1 fruit fly cellular context compared by ENCODE assay signal in genomic region chr3R:21184373-21185132, dm6.
A peak's percentile ranks its signal among the peaks of the same experiment; 100 is the strongest.
TF ChIP-seq lines count a peak whose summit lies in the region.

No protein-coding gene starts in this region.

TF ChIP-seq in whole organism, embryonic, 481 proteins besides CTCF, POLR2A, EP300 and RAD21 (continued from another document and continues in another):
- peak; percentile 69 for TF ChIP-seq ind (GFP tag; optimal IDR thresholded peaks at IDR 0.05; lab: Kevin White, UChicago)
- TF ChIP-seq nerfin-1 (tag; optimal IDR thresholded peaks at IDR 0.05; lab: Kevin White, UChicago), result peak; percentile 61
- no peak for TF ChIP-seq Hmx (GFP tag; optimal IDR thresholded peaks at IDR 0.05; lab: Kevin White, UChicago)
- no peak for TF ChIP-seq CG3995 (GFP tag; optimal IDR thresholded peaks at IDR 0.05; lab: Kevin White, UChicago)
- TF ChIP-seq lmd (GFP tag; IDR thresholded peaks at IDR 0.05; lab: Robert Waterston, UW), result peak; percentile 73
- TF ChIP-seq oc (tag; optimal IDR thresholded peaks at IDR 0.05; lab: Kevin White, UChicago), result no peak
- TF ChIP-seq CG11560 (tag; IDR thresholded peaks at IDR 0.05; lab: Robert Waterston, UW), result no peak; the same call in 2 of the 3 replicates
- no peak for TF ChIP-seq pros (GFP tag; optimal IDR thresholded peaks at IDR 0.05; lab: Kevin White, UChicago)
- no peak for TF ChIP-seq trh (GFP tag; optimal IDR thresholded peaks at IDR 0.05; lab: Kevin White, UChicago)
- TF ChIP-seq dysf (GFP tag; IDR thresholded peaks at IDR 0.05; lab: Robert Waterston, UW), result peak; percentile 73
- TF ChIP-seq Abd-B (GFP tag; optimal IDR thresholded peaks at IDR 0.05; lab: Kevin White, UChicago), result peak; percentile 55
- peak; percentile 55 for TF ChIP-seq fd96Cb (tag; optimal IDR thresholded peaks at IDR 0.05; lab: Kevin White, UChicago)
- no peak for TF ChIP-seq CG6175 (GFP tag; IDR thresholded peaks at IDR 0.05; lab: Robert Waterston, UW)
- peak; percentile 71 for TF ChIP-seq CG4820 (GFP tag; optimal IDR thresholded peaks at IDR 0.05; lab: Kevin White, UChicago)
- peak; percentile 70 for TF ChIP-seq HmgD (GFP tag; optimal IDR thresholded peaks at IDR 0.05; lab: Kevin White, UChicago)
- TF ChIP-seq fu2 (GFP tag; optimal IDR thresholded peaks at IDR 0.05; lab: Kevin White, UChicago), result peak; percentile 68
- peak; percentile 37 for TF ChIP-seq CG2116 (GFP tag; optimal IDR thresholded peaks at IDR 0.05; lab: Kevin White, UChicago)
- TF ChIP-seq ssp (GFP tag; IDR thresholded peaks at IDR 0.05; lab: Robert Waterston, UW), result peak; percentile 43
- peak; percentile 80 for TF ChIP-seq CG34422 (GFP tag; IDR thresholded peaks at IDR 0.05; lab: Robert Waterston, UW)
- no peak for TF ChIP-seq CG7745 (tag; optimal IDR thresholded peaks at IDR 0.05; lab: Kevin White, UChicago)
- TF ChIP-seq Xbp1 (GFP tag; optimal IDR thresholded peaks at IDR 0.05; lab: Kevin White, UChicago), result peak; percentile 87
- peak; percentile 49 for TF ChIP-seq CG3838 (GFP tag; optimal IDR thresholded peaks at IDR 0.05; lab: Kevin White, UChicago)
- TF ChIP-seq Fer2 (tag; optimal IDR thresholded peaks at IDR 0.05; lab: Kevin White, UChicago), result peak; percentile 28
- TF ChIP-seq Vsx1 (GFP tag; optimal IDR thresholded peaks at IDR 0.05; lab: Kevin White, UChicago), result peak; percentile 22
- TF ChIP-seq stc (GFP tag; IDR thresholded peaks at IDR 0.05; lab: Robert Waterston, UW), result 0 out of 2 replicates have a peak, but pooled peaks have one; percentile 44
- TF ChIP-seq PHDP (tag; optimal IDR thresholded peaks at IDR 0.05; lab: Kevin White, UChicago), result peak; percentile 76
- peak; percentile 64 for TF ChIP-seq CG9437 (GFP tag; optimal IDR thresholded peaks at IDR 0.05; lab: Kevin White, UChicago)
- peak; percentile 54 for TF ChIP-seq CG10267 (tag; optimal IDR thresholded peaks at IDR 0.05; lab: Kevin White, UChicago)
- no peak for TF ChIP-seq rib (GFP tag; IDR thresholded peaks at IDR 0.05; lab: Robert Waterston, UW)
- peak; percentile 50; the same call in 1 of the 2 replicates for TF ChIP-seq gsb (GFP tag; IDR thresholded peaks at IDR 0.05; lab: Robert Waterston, UW)
- peak; percentile 62 for TF ChIP-seq CG1647 (GFP tag; optimal IDR thresholded peaks at IDR 0.05; lab: Kevin White, UChicago)
- peak; percentile 66 for TF ChIP-seq tgo (GFP tag; IDR thresholded peaks at IDR 0.05; lab: Robert Waterston, UW)
- no peak for TF ChIP-seq Ravus (GFP tag; IDR thresholded peaks at IDR 0.05; lab: Robert Waterston, UW)
- peak; percentile 67 for TF ChIP-seq CG12071 (GFP tag; optimal IDR thresholded peaks at IDR 0.05; lab: Kevin White, UChicago)
- TF ChIP-seq Atf3 (GFP tag; optimal IDR thresholded peaks at IDR 0.05; lab: Kevin White, UChicago), result peak; percentile 68
- peak; percentile 50 for TF ChIP-seq CG31388 (GFP tag; optimal IDR thresholded peaks at IDR 0.05; lab: Kevin White, UChicago)
- TF ChIP-seq CG14860 (GFP tag; IDR thresholded peaks at IDR 0.05; lab: Robert Waterston, UW; ENCODE audit: partially characterized antibody), result no peak
- peak; percentile 70 for TF ChIP-seq CG30431 (GFP tag; optimal IDR thresholded peaks at IDR 0.05; lab: Kevin White, UChicago)
- TF ChIP-seq E2f2 (GFP tag; IDR thresholded peaks at IDR 0.05; lab: Robert Waterston, UW), result peak; percentile 96
- peak; percentile 83 for TF ChIP-seq HmgZ (tag; optimal IDR thresholded peaks at IDR 0.05; lab: Kevin White, UChicago)
- TF ChIP-seq CG8290 (GFP tag; optimal IDR thresholded peaks at IDR 0.05; lab: Kevin White, UChicago), result peak; percentile 72
- TF ChIP-seq CG8290 (tag; optimal IDR thresholded peaks at IDR 0.05; lab: Kevin White, UChicago), result peak; percentile 41 to 86
- peak; percentile 68 for TF ChIP-seq psq (GFP tag; optimal IDR thresholded peaks at IDR 0.05; lab: Kevin White, UChicago)
- peak; percentile 64 for TF ChIP-seq CG3163 (GFP tag; optimal IDR thresholded peaks at IDR 0.05; lab: Kevin White, UChicago)
- peak; percentile 81 for TF ChIP-seq CG13424 (tag; optimal IDR thresholded peaks at IDR 0.05; lab: Kevin White, UChicago)
- peak; percentile 26 for TF ChIP-seq twi (tag; optimal IDR thresholded peaks at IDR 0.05; lab: Kevin White, UChicago)
- TF ChIP-seq sug (tag; optimal IDR thresholded peaks at IDR 0.05; lab: Kevin White, UChicago), result peak; percentile 68
- TF ChIP-seq H2.0 (GFP tag; IDR thresholded peaks at IDR 0.05; lab: Robert Waterston, UW), result peak; percentile 57; the same call in 1 of the 2 replicates
- peak; percentile 60; the same call in 2 of the 3 replicates for TF ChIP-seq CG17361 (GFP tag; IDR thresholded peaks at IDR 0.05; lab: Robert Waterston, UW)
- peak; percentile 66 for TF ChIP-seq CG14014 (GFP tag; IDR thresholded peaks at IDR 0.05; lab: Robert Waterston, UW)
- peak; percentile 79 for TF ChIP-seq Optix (GFP tag; IDR thresholded peaks at IDR 0.05; lab: Robert Waterston, UW)
- TF ChIP-seq BtbVII (GFP tag; optimal IDR thresholded peaks at IDR 0.05; lab: Kevin White, UChicago), result peak; percentile 64
- TF ChIP-seq prd (optimal IDR thresholded peaks at IDR 0.05; lab: Kevin White, UChicago), result no peak
- TF ChIP-seq prd (GFP tag; IDR thresholded peaks at IDR 0.05; lab: Robert Waterston, UW), result peak; percentile 63
- TF ChIP-seq CG12391 (tag; optimal IDR thresholded peaks at IDR 0.05; lab: Kevin White, UChicago), result peak; percentile 68
- peak; percentile 62 for TF ChIP-seq scrt (GFP tag; optimal IDR thresholded peaks at IDR 0.05; lab: Kevin White, UChicago)
- TF ChIP-seq CG4617 (GFP tag; optimal IDR thresholded peaks at IDR 0.05; lab: Kevin White, UChicago; ENCODE audit: borderline replicate concordance), result peak; percentile 20
- TF ChIP-seq CG2129 (GFP tag; IDR thresholded peaks at IDR 0.05; lab: Robert Waterston, UW; ENCODE audit: partially characterized antibody), result no peak
- TF ChIP-seq tll (GFP tag; optimal IDR thresholded peaks at IDR 0.05; lab: Kevin White, UChicago), result no peak
- TF ChIP-seq gcm2 (GFP tag; optimal IDR thresholded peaks at IDR 0.05; lab: Kevin White, UChicago), result peak; percentile 61
- peak; percentile 77 for TF ChIP-seq HLH54F (GFP tag; optimal IDR thresholded peaks at IDR 0.05; lab: Kevin White, UChicago)
- TF ChIP-seq CG7786 (GFP tag; optimal IDR thresholded peaks at IDR 0.05; lab: Kevin White, UChicago), result peak; percentile 57
- TF ChIP-seq MESR4 (GFP tag; optimal IDR thresholded peaks at IDR 0.05; lab: Kevin White, UChicago), result no peak
- no peak for TF ChIP-seq CG7963 (GFP tag; IDR thresholded peaks at IDR 0.05; lab: Robert Waterston, UW; ENCODE audit: partially characterized antibody)
- 0 out of 2 replicates have a peak, but pooled peaks have one; percentile 34 for TF ChIP-seq ato (GFP tag; IDR thresholded peaks at IDR 0.05; lab: Robert Waterston, UW; ENCODE audit: partially characterized antibody)
- no peak for TF ChIP-seq Trl (optimal IDR thresholded peaks at IDR 0.05; lab: Kevin White, UChicago)
- TF ChIP-seq Trl (GFP tag; optimal IDR thresholded peaks at IDR 0.05; lab: Kevin White, UChicago), result peak; percentile 74
- peak; percentile 49; the same call in 1 of the 2 replicates for TF ChIP-seq CG1024 (GFP tag; IDR thresholded peaks at IDR 0.05; lab: Robert Waterston, UW)
- peak; percentile 70 for TF ChIP-seq NC2α (GFP tag; optimal IDR thresholded peaks at IDR 0.05; lab: Kevin White, UChicago)
- peak; percentile 66 for TF ChIP-seq CG1529 (GFP tag; optimal IDR thresholded peaks at IDR 0.05; lab: Kevin White, UChicago)
- TF ChIP-seq CG16863 (GFP tag; optimal IDR thresholded peaks at IDR 0.05; lab: Kevin White, UChicago), result peak; percentile 65
- TF ChIP-seq HHEX (GFP tag; optimal IDR thresholded peaks at IDR 0.05; lab: Kevin White, UChicago), result peak; percentile 73
- 0 out of 2 replicates have a peak, but pooled peaks have one; percentile 38 for TF ChIP-seq CG32772 (GFP tag; IDR thresholded peaks at IDR 0.05; lab: Robert Waterston, UW)
- peak; percentile 57 for TF ChIP-seq az2 (GFP tag; optimal IDR thresholded peaks at IDR 0.05; lab: Kevin White, UChicago)
- TF ChIP-seq CG6765 (GFP tag; optimal IDR thresholded peaks at IDR 0.05; lab: Kevin White, UChicago), result peak; percentile 74
- 0 out of 2 replicates have a peak, but pooled peaks have one; percentile 14 for TF ChIP-seq al (GFP tag; IDR thresholded peaks at IDR 0.05; lab: Robert Waterston, UW)
- TF ChIP-seq HLHmδ (GFP tag; optimal IDR thresholded peaks at IDR 0.05; lab: Kevin White, UChicago), result peak; percentile 59
- TF ChIP-seq CG2199 (GFP tag; IDR thresholded peaks at IDR 0.05; lab: Robert Waterston, UW), result peak; percentile 95
- TF ChIP-seq CG11504 (tag; optimal IDR thresholded peaks at IDR 0.05; lab: Kevin White, UChicago), result peak; percentile 75
- TF ChIP-seq CG16779 (GFP tag; IDR thresholded peaks at IDR 0.05; lab: Robert Waterston, UW), result peak; percentile 55; the same call in 1 of the 2 replicates
- peak; percentile 65 for TF ChIP-seq CG11398 (GFP tag; optimal IDR thresholded peaks at IDR 0.05; lab: Kevin White, UChicago)
- TF ChIP-seq hkb (optimal IDR thresholded peaks at IDR 0.05; lab: Kevin White, UChicago), result no peak
- TF ChIP-seq hkb (GFP tag; IDR thresholded peaks at IDR 0.05; lab: Robert Waterston, UW), result peak; percentile 31; the same call in 1 of the 2 replicates
- peak; percentile 36 for TF ChIP-seq ash1 (GFP tag; optimal IDR thresholded peaks at IDR 0.05; lab: Kevin White, UChicago)
- TF ChIP-seq amos (GFP tag; IDR thresholded peaks at IDR 0.05; lab: Robert Waterston, UW; ENCODE audit: partially characterized antibody), result peak; percentile 24; the same call in 1 of the 2 replicates
- peak; percentile 66 for TF ChIP-seq Mes4 (GFP tag; optimal IDR thresholded peaks at IDR 0.05; lab: Kevin White, UChicago)
- TF ChIP-seq vvl (GFP tag; IDR thresholded peaks at IDR 0.05; lab: Robert Waterston, UW), result peak; percentile 90
- TF ChIP-seq BEAF-32 (GFP tag; optimal IDR thresholded peaks at IDR 0.05; lab: Kevin White, UChicago), result peak; percentile 25
- peak; percentile 59 for TF ChIP-seq CG5180 (GFP tag; optimal IDR thresholded peaks at IDR 0.05; lab: Kevin White, UChicago)
- peak; percentile 67 for TF ChIP-seq unpg (GFP tag; optimal IDR thresholded peaks at IDR 0.05; lab: Kevin White, UChicago)
- peak; percentile 74 for TF ChIP-seq CG15696 (tag; optimal IDR thresholded peaks at IDR 0.05; lab: Kevin White, UChicago)
- peak; percentile 82 for TF ChIP-seq vfl (GFP tag; optimal IDR thresholded peaks at IDR 0.05; lab: Kevin White, UChicago)
- peak; percentile 84 for TF ChIP-seq Dbx (GFP tag; IDR thresholded peaks at IDR 0.05; lab: Robert Waterston, UW)
- peak; percentile 66 for TF ChIP-seq CG12769 (tag; optimal IDR thresholded peaks at IDR 0.05; lab: Kevin White, UChicago)
- peak; percentile 78 for TF ChIP-seq tin (GFP tag; optimal IDR thresholded peaks at IDR 0.05; lab: Kevin White, UChicago)
- TF ChIP-seq Jarid2 (GFP tag; optimal IDR thresholded peaks at IDR 0.05; lab: Kevin White, UChicago), result peak; percentile 78
- no peak for TF ChIP-seq CG2889 (GFP tag; IDR thresholded peaks at IDR 0.05; lab: Robert Waterston, UW)
- TF ChIP-seq wdn (GFP tag; IDR thresholded peaks at IDR 0.05; lab: Robert Waterston, UW), result peak; percentile 58
- TF ChIP-seq sim (GFP tag; IDR thresholded peaks at IDR 0.05; lab: Robert Waterston, UW), result no peak
- peak; percentile 25 for TF ChIP-seq gcm (GFP tag; optimal IDR thresholded peaks at IDR 0.05; lab: Kevin White, UChicago)
- TF ChIP-seq CG11247 (GFP tag; IDR thresholded peaks at IDR 0.05; lab: Robert Waterston, UW), result peak; percentile 55; the same call in 1 of the 2 replicates
- TF ChIP-seq emc (GFP tag; optimal IDR thresholded peaks at IDR 0.05; lab: Kevin White, UChicago), result peak; percentile 71
- no peak for TF ChIP-seq Kr (GFP tag; optimal IDR thresholded peaks at IDR 0.05; lab: Kevin White, UChicago)
- peak; percentile 36; the same call in 1 of the 2 replicates for TF ChIP-seq Scr (GFP tag; IDR thresholded peaks at IDR 0.05; lab: Robert Waterston, UW; ENCODE audit: partially characterized antibody)
- TF ChIP-seq CG3847 (GFP tag; IDR thresholded peaks at IDR 0.05; lab: Robert Waterston, UW), result peak; percentile 70
- peak; percentile 75 for TF ChIP-seq CG10979 (tag; optimal IDR thresholded peaks at IDR 0.05; lab: Kevin White, UChicago)
- TF ChIP-seq mirr (GFP tag; optimal IDR thresholded peaks at IDR 0.05; lab: Kevin White, UChicago), result peak; percentile 76
- TF ChIP-seq Nf-YB (GFP tag; optimal IDR thresholded peaks at IDR 0.05; lab: Kevin White, UChicago), result peak; percentile 31
- TF ChIP-seq zen2 (GFP tag; IDR thresholded peaks at IDR 0.05; lab: Robert Waterston, UW; ENCODE audit: partially characterized antibody), result no peak
- no peak for TF ChIP-seq aop (GFP tag; IDR thresholded peaks at IDR 0.05; lab: Robert Waterston, UW)
- TF ChIP-seq Taf1 (GFP tag; IDR thresholded peaks at IDR 0.05; lab: Robert Waterston, UW), result no peak
- peak; percentile 66 for TF ChIP-seq gem (tag; optimal IDR thresholded peaks at IDR 0.05; lab: Kevin White, UChicago)
- no peak for TF ChIP-seq Dll (GFP tag; IDR thresholded peaks at IDR 0.05; lab: Robert Waterston, UW; ENCODE audit: partially characterized antibody)
- TF ChIP-seq HLH3B (GFP tag; IDR thresholded peaks at IDR 0.05; lab: Robert Waterston, UW), result peak; percentile 63
- TF ChIP-seq Drgx (GFP tag; IDR thresholded peaks at IDR 0.05; lab: Robert Waterston, UW), result peak; percentile 33; the same call in 1 of the 2 replicates
- no peak for TF ChIP-seq Hr78 (GFP tag; optimal IDR thresholded peaks at IDR 0.05; lab: Kevin White, UChicago)
- peak; percentile 55 for TF ChIP-seq Fer3 (tag; optimal IDR thresholded peaks at IDR 0.05; lab: Kevin White, UChicago)
- peak; percentile 65 for TF ChIP-seq CG10209 (GFP tag; optimal IDR thresholded peaks at IDR 0.05; lab: Kevin White, UChicago)
- peak; percentile 50; the same call in 1 of the 2 replicates for TF ChIP-seq bbx (GFP tag; IDR thresholded peaks at IDR 0.05; lab: Robert Waterston, UW; ENCODE audit: partially characterized antibody)
- TF ChIP-seq Sry-β (GFP tag; optimal IDR thresholded peaks at IDR 0.05; lab: Kevin White, UChicago), result peak; percentile 20
- TF ChIP-seq CG2202 (tag; optimal IDR thresholded peaks at IDR 0.05; lab: Kevin White, UChicago), result peak; percentile 35
- TF ChIP-seq Atf-2 (GFP tag; optimal IDR thresholded peaks at IDR 0.05; lab: Kevin White, UChicago), result peak; percentile 30
- TF ChIP-seq CG3407 (GFP tag; optimal IDR thresholded peaks at IDR 0.05; lab: Kevin White, UChicago), result peak; percentile 70
- TF ChIP-seq ttk (GFP tag; IDR thresholded peaks at IDR 0.05; lab: Robert Waterston, UW), result peak; percentile 73
- TF ChIP-seq CG12744 (GFP tag; optimal IDR thresholded peaks at IDR 0.05; lab: Kevin White, UChicago), result peak; percentile 72
- no peak for TF ChIP-seq CG4282 (GFP tag; optimal IDR thresholded peaks at IDR 0.05; lab: Kevin White, UChicago)
- peak; percentile 73 for TF ChIP-seq Fer1 (GFP tag; optimal IDR thresholded peaks at IDR 0.05; lab: Kevin White, UChicago)
- peak; percentile 30 for TF ChIP-seq CG12155 (GFP tag; optimal IDR thresholded peaks at IDR 0.05; lab: Kevin White, UChicago)
